Fruit fly (Drosophila melanogaster) whole organism: ENCODE measurements around the gene mRpL9.

ENCODE experiments used
- CG8478 ChIP-seq: fragments of >200 bp; optimal IDR thresholded peaks from 2 replicates; lab custom pipeline; 2018; ENCODE audit warnings: inconsistent platforms
- Dll ChIP-seq: fragments of >200 bp; optimal IDR thresholded peaks from 2 replicates; lab custom pipeline; 2017
- EcR ChIP-seq, 2 experiments: fragments of >200 bp; optimal IDR thresholded peaks; 2 replicates each; lab custom pipeline; 2017; ENCODE audit warnings: missing biosample characterization in 2 of 2, missing genetic modification characterization in 2 of 2, missing genetic modification reagents in 2 of 2
- psq ChIP-seq: fragments of >200 bp; optimal IDR thresholded peaks from 2 replicates; lab custom pipeline; 2017

DNA sequence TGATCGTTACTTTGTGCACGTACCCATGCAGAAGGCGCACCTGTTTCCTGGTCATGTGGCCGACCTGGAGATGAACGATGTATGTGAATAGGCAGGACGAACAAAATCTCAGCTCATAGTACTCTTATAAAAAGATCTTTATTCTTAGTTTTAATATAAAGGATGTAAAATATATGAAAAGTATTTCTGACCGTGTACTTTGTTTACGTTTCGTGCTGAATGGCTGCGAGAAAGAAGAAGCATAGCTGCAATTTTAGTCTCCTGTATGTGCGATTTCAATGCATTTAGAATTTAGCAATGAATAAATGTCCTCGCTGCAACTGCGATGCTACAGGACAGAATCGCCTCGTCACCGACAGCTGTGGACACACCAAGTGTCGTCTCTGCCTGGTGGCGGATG, 17.3 kb downstream of the mRpL9 start, which contains the start of the genes CG42726 and CG42727:
- TF ChIP-seq psq (lab: Kevin White, UChicago) (no peak), CG8478 (lab: Kevin White, UChicago) (no peak), EcR (GFP tag; optimal IDR thresholded peaks at IDR 0.05; lab: Kevin White, UChicago) (no peak), Dll (lab: Kevin White, UChicago) (no peak)
